Worm (Caenorhabditis elegans) whole organism, young adult: ENCODE results near the gene cest-17.

Source experiments
- D2030.7 ChIP-seq: fragments of 200-800 bp; sonication (Bioruptor generic); IDR thresholded peaks from 2 replicates; pipeline ENCODE4 v1.3.6; 2022; ENCODE audit warnings: missing genetic modification reagents, missing genetic modification characterization, missing compliant biosample characterization
- K11D2.4 ChIP-seq: fragments of 200-800 bp; sonication (Bioruptor generic); IDR thresholded peaks from 2 replicates; pipeline ENCODE4 v1.3.6; 2022; ENCODE audit warnings: missing genetic modification reagents, missing genetic modification characterization, missing compliant biosample characterization
- T07F8.4 ChIP-seq: sonication (generic microtip); optimal IDR thresholded peaks from 2 replicates; lab custom pipeline; 2016; ENCODE audit warnings: mild to moderate bottlenecking, missing genetic modification characterization, moderate library complexity, missing compliant biosample characterization
- T26A5.8 ChIP-seq: sonication (generic microtip); optimal IDR thresholded peaks from 2 replicates; lab custom pipeline; 2016; ENCODE audit warnings: missing genetic modification characterization, missing compliant biosample characterization
- ceh-27 ChIP-seq: fragments of 200-800 bp; sonication (Bioruptor generic); optimal IDR thresholded peaks from 2 replicates; lab custom pipeline; 2018; ENCODE audit warnings: mild to moderate bottlenecking, missing genetic modification characterization, moderate library complexity, missing compliant biosample characterization
- lsl-1 ChIP-seq: fragments of 200-800 bp; sonication (Bioruptor generic); optimal IDR thresholded peaks from 2 replicates; lab custom pipeline; 2018; ENCODE audit warnings: mild to moderate bottlenecking, missing genetic modification characterization, moderate library complexity, missing compliant biosample characterization
- pha-4 ChIP-seq: fragments of 150-350 bp; sonication (generic microtip); optimal IDR thresholded peaks from 2 replicates; lab custom pipeline; 2014; ENCODE audit warnings: missing biosample characterization, missing genetic modification reagents, missing genetic modification characterization
- snpc-4 ChIP-seq, 5 experiments: fragments of 150-350 bp in 1 of 5; sonication (generic microtip) in 4 of 5; optimal IDR thresholded peaks; 2 replicates each; lab custom pipeline; 2014 to 2018; ENCODE audit warnings: missing genetic modification characterization in 5 of 5, missing biosample characterization in 3 of 5, antibody characterized with exemption in 2 of 5, mild to moderate bottlenecking in 2 of 5, missing compliant biosample characterization in 2 of 5, missing genotype in 2 of 5, moderate library complexity in 2 of 5, missing genetic modification reagents in 1 of 5
- unc-62 ChIP-seq: fragments of 150-350 bp; optimal IDR thresholded peaks from 2 replicates; lab custom pipeline; 2014; ENCODE audit warnings: missing biosample characterization, missing genetic modification reagents, missing genetic modification characterization

ce11 chrV:8190016-8190415 is 13.1 kb upstream of the cest-17 start, which contains the start of gene F20D6.12:
- TF ChIP-seq ceh-27 (no peak), K11D2.4 (no peak), lsl-1 (GFP tag; lab: Kevin White, UChicago) (no peak), T07F8.4 (tag; lab: Kevin White, UChicago) (no peak), snpc-4 (GFP tag; optimal IDR thresholded peaks at IDR 0.05; lab: Kevin White, UChicago) (no peak), snpc-4 (tag; optimal IDR thresholded peaks at IDR 0.05; lab: Kevin White, UChicago) (no peak), D2030.7 (GFP tag; lab: Robert Waterston, UW) (no peak), unc-62 (GFP tag; lab: Kevin White, UChicago) (no peak), pha-4 (tag; lab: Kevin White, UChicago) (no peak), T26A5.8 (no peak)
